Worm (Caenorhabditis elegans) whole organism, L4 larva: ENCODE results near the gene C09B8.4.

Experiments
- F26F4.8 ChIP-seq: fragments of 200-800 bp; sonication (Bioruptor generic); conservative IDR thresholded peaks from 2 replicates; pipeline ENCODE4 v1.3.6; 2022; ENCODE audit warnings: missing genetic modification characterization, missing compliant biosample characterization
- Y75B8A.6 ChIP-seq: fragments of 200-800 bp; sonication (Bioruptor generic); IDR thresholded peaks from 2 replicates; pipeline ENCODE4 v1.3.6; 2022; ENCODE audit warnings: missing genetic modification reagents, missing genetic modification characterization, missing compliant biosample characterization
- aha-1 ChIP-seq: fragments of 150-350 bp; peaks from one replicate; lab custom pipeline; 2014; ENCODE audit warnings: missing biosample characterization, missing genetic modification characterization
- attf-4 ChIP-seq: sonication (generic microtip); optimal IDR thresholded peaks from 3 replicates; lab custom pipeline; 2017; ENCODE audit warnings: missing biosample characterization, missing genetic modification characterization
- ceh-20 ChIP-seq: fragments of 200-800 bp; sonication (Bioruptor generic); IDR thresholded peaks from 2 replicates; pipeline ENCODE4 v1.3.6; 2022; ENCODE audit warnings: missing genetic modification reagents, missing genetic modification characterization, missing compliant biosample characterization
- ceh-82 ChIP-seq: sonication (generic microtip); optimal IDR thresholded peaks from 2 replicates; lab custom pipeline; 2017; ENCODE audit warnings: missing biosample characterization, missing genetic modification characterization
- ces-1 ChIP-seq: fragments of 150-350 bp; sonication (generic microtip); optimal IDR thresholded peaks from 4 replicates; lab custom pipeline; 2014; ENCODE audit warnings: missing biosample characterization, missing genetic modification reagents, missing genetic modification characterization
- cey-2 ChIP-seq: sonication (generic microtip); optimal IDR thresholded peaks from 3 replicates; lab custom pipeline; 2017; ENCODE audit warnings: missing genetic modification characterization, mild to moderate bottlenecking, missing compliant biosample characterization, antibody characterized with exemption, borderline replicate concordance; ENCODE audit not compliant: insufficient read depth
- daf-16 ChIP-seq, 3 experiments: sonication (generic microtip); optimal IDR thresholded peaks; 2 replicates each; lab custom pipeline; 2016 to 2017; ENCODE audit warnings: missing genetic modification characterization in 3 of 3, missing genetic modification reagents in 3 of 3, mild to moderate bottlenecking in 2 of 3, missing compliant biosample characterization in 2 of 3, missing biosample characterization in 1 of 3, moderate library complexity in 1 of 3
- dmd-6 ChIP-seq: fragments of 200-800 bp; sonication (Bioruptor generic); IDR thresholded peaks from 2 replicates; pipeline ENCODE4 v1.3.6; 2022; ENCODE audit warnings: missing genetic modification reagents, missing genetic modification characterization, missing compliant biosample characterization
- dpl-1 ChIP-seq: fragments of 150-350 bp; optimal IDR thresholded peaks from 2 replicates; lab custom pipeline; 2014; ENCODE audit warnings: missing biosample characterization, missing genetic modification reagents, missing genetic modification characterization
- duxl-1 ChIP-seq: sonication (generic microtip); optimal IDR thresholded peaks from 2 replicates; lab custom pipeline; 2016; ENCODE audit warnings: mild to moderate bottlenecking, missing genetic modification characterization, moderate library complexity, missing compliant biosample characterization; ENCODE audit not compliant: poor library complexity
- dve-1 ChIP-seq: sonication (generic microtip); optimal IDR thresholded peaks from 2 replicates; lab custom pipeline; 2017; ENCODE audit warnings: antibody characterized with exemption, mild to moderate bottlenecking, missing genetic modification characterization, missing compliant biosample characterization; ENCODE audit not compliant: insufficient read depth
- gei-8 ChIP-seq: fragments of 200-800 bp; sonication (Bioruptor generic); optimal IDR thresholded peaks from 2 replicates; lab custom pipeline; 2018; ENCODE audit warnings: mild to moderate bottlenecking, missing genetic modification characterization, missing compliant biosample characterization
- hlh-11 ChIP-seq: fragments of 200-800 bp; sonication (Bioruptor generic); optimal IDR thresholded peaks from 2 replicates; lab custom pipeline; 2018; ENCODE audit warnings: mild to moderate bottlenecking, missing genetic modification characterization, missing compliant biosample characterization
- hlh-30 ChIP-seq: sonication (generic microtip); optimal IDR thresholded peaks from 2 replicates; lab custom pipeline; 2017; ENCODE audit warnings: antibody characterized with exemption, mild to moderate bottlenecking, missing genetic modification characterization, missing compliant biosample characterization; ENCODE audit not compliant: insufficient read depth
- lin-13 ChIP-seq: fragments of 150-350 bp; optimal IDR thresholded peaks from 2 replicates; lab custom pipeline; 2014; ENCODE audit warnings: missing biosample characterization, missing genetic modification reagents, missing genetic modification characterization
- lin-29 ChIP-seq: fragments of 200-800 bp; sonication (Bioruptor generic); IDR thresholded peaks from 2 replicates; pipeline ENCODE4 v1.3.6; 2022; ENCODE audit warnings: missing genetic modification reagents, missing genetic modification characterization, missing compliant biosample characterization
- lsy-2 ChIP-seq, 2 experiments: fragments of 150-350 bp in 1 of 2; sonication (generic microtip) in 1 of 2; optimal IDR thresholded peaks; 2 replicates each; lab custom pipeline; 2014 to 2017; ENCODE audit warnings: missing biosample characterization in 2 of 2, missing genetic modification characterization in 2 of 2
- madf-5 ChIP-seq, 2 experiments: fragments of 200-800 bp; sonication (Bioruptor generic); IDR thresholded peaks; 2 replicates each; pipeline ENCODE4 v1.3.6; 2022; ENCODE audit warnings: missing compliant biosample characterization in 2 of 2, missing genetic modification characterization in 2 of 2
- madf-9 ChIP-seq: fragments of 200-800 bp; sonication (Bioruptor generic); conservative IDR thresholded peaks from 2 replicates; pipeline ENCODE4 v1.3.6; 2022; ENCODE audit warnings: missing genetic modification reagents, missing genetic modification characterization, missing compliant biosample characterization
- mdl-1 ChIP-seq, 2 experiments: fragments of 150-350 bp in 1 of 2; sonication (generic microtip) in 1 of 2; optimal IDR thresholded peaks; 2 replicates each; lab custom pipeline; 2014 to 2017; ENCODE audit warnings: missing biosample characterization in 2 of 2, missing genetic modification characterization in 2 of 2
- mep-1 ChIP-seq: fragments of 150-350 bp; sonication (generic microtip); optimal IDR thresholded peaks from 3 replicates; lab custom pipeline; 2014; ENCODE audit warnings: missing biosample characterization, missing genetic modification characterization
- mxl-2 ChIP-seq: fragments of 200-800 bp; sonication (Bioruptor generic); conservative IDR thresholded peaks from 2 replicates; pipeline ENCODE4 v1.3.6; 2022; ENCODE audit warnings: missing genetic modification reagents, missing genetic modification characterization, missing compliant biosample characterization
- nhr-10 ChIP-seq: fragments of 150-350 bp; optimal IDR thresholded peaks from 2 replicates; lab custom pipeline; 2014; ENCODE audit warnings: missing biosample characterization, missing genetic modification characterization
- nhr-102 ChIP-seq: sonication (generic microtip); optimal IDR thresholded peaks from 2 replicates; lab custom pipeline; 2016; ENCODE audit warnings: mild to moderate bottlenecking, missing genetic modification characterization, moderate library complexity, missing compliant biosample characterization
- nhr-28 ChIP-seq: fragments of 150-350 bp; optimal IDR thresholded peaks from 2 replicates; lab custom pipeline; 2014; ENCODE audit warnings: missing biosample characterization, missing genetic modification characterization
- nhr-48 ChIP-seq: sonication (generic microtip); optimal IDR thresholded peaks from 2 replicates; lab custom pipeline; 2016; ENCODE audit warnings: mild to moderate bottlenecking, missing genetic modification characterization, missing compliant biosample characterization
- nhr-6 ChIP-seq: fragments of 150-350 bp; optimal IDR thresholded peaks from 2 replicates; lab custom pipeline; 2014; ENCODE audit warnings: missing biosample characterization, missing genetic modification characterization
- pha-4 ChIP-seq, 2 experiments: fragments of 150-350 bp in 1 of 2; fragments of 200-800 bp in 1 of 2; sonication (Bioruptor generic) in 1 of 2; IDR thresholded peaks in 1 of 2; optimal IDR thresholded peaks in 1 of 2; 2 replicates each; pipeline versions ENCODE4 v1.3.6 to Lab custom; 2014 to 2022; ENCODE audit warnings: missing genetic modification characterization in 2 of 2, missing genetic modification reagents in 2 of 2, missing biosample characterization in 1 of 2, missing compliant biosample characterization in 1 of 2
- pqm-1 ChIP-seq: sonication (generic microtip); optimal IDR thresholded peaks from 2 replicates; lab custom pipeline; 2017; ENCODE audit warnings: missing biosample characterization, missing genetic modification characterization
- spr-3 ChIP-seq: fragments of 200-800 bp; sonication (Bioruptor generic); optimal IDR thresholded peaks from 2 replicates; lab custom pipeline; 2018; ENCODE audit warnings: mild to moderate bottlenecking, missing genetic modification characterization, missing compliant biosample characterization
- tag-97 ChIP-seq: fragments of 200-800 bp; sonication (Bioruptor generic); IDR thresholded peaks from 2 replicates; pipeline ENCODE4 v1.3.6; 2022; ENCODE audit warnings: missing genetic modification characterization, missing compliant biosample characterization
- unc-130 ChIP-seq: sonication (generic microtip); optimal IDR thresholded peaks from 2 replicates; lab custom pipeline; 2016; ENCODE audit warnings: missing genetic modification reagents, missing genetic modification characterization, missing compliant biosample characterization
- unc-62 ChIP-seq, 3 experiments: fragments of 150-350 bp in 1 of 3; sonication (generic microtip); optimal IDR thresholded peaks in 2 of 3; peaks in 1 of 3; 1 replicate in 1 of 3; 2 replicates in 2 of 3; lab custom pipeline; 2014 to 2017; ENCODE audit warnings: missing biosample characterization in 3 of 3, missing genetic modification characterization in 3 of 3, missing genetic modification reagents in 3 of 3, missing genotype in 1 of 3
- vab-7 ChIP-seq: fragments of 200-800 bp; sonication (Bioruptor generic); IDR thresholded peaks from 2 replicates; pipeline ENCODE4 v1.3.6; 2022; ENCODE audit warnings: missing genetic modification reagents, missing genetic modification characterization, missing compliant biosample characterization
- zfp-2 ChIP-seq: sonication (generic microtip); optimal IDR thresholded peaks from 2 replicates; lab custom pipeline; 2016; ENCODE audit warnings: mild to moderate bottlenecking, missing genetic modification characterization, missing compliant biosample characterization
- zip-11 ChIP-seq: fragments of 200-800 bp; sonication (Bioruptor generic); IDR thresholded peaks from 2 replicates; pipeline ENCODE4 v1.3.6; 2022; ENCODE audit warnings: missing genetic modification characterization, missing compliant biosample characterization
- ztf-7 ChIP-seq: fragments of 150-350 bp; optimal IDR thresholded peaks from 2 replicates; lab custom pipeline; 2014; ENCODE audit warnings: missing biosample characterization, missing genetic modification characterization

The C09B8.4 gene

ce11 chrX:6019886-6020469, at the start of gene C09B8.4:
TSS of gene C09B8.4 (minus strand) at chrX:6019936.
- no peak for TF ChIP-seq spr-3
- no peak for TF ChIP-seq vab-7 (GFP tag; lab: Robert Waterston, UW)
- no peak for TF ChIP-seq gei-8 (GFP tag; lab: Kevin White, UChicago)
- TF ChIP-seq dve-1 (tag; lab: Kevin White, UChicago) = peak; percentile 36
- TF ChIP-seq lsy-2 (tag; optimal IDR thresholded peaks at IDR 0.05; lab: Kevin White, UChicago) = no peak

DNA sequence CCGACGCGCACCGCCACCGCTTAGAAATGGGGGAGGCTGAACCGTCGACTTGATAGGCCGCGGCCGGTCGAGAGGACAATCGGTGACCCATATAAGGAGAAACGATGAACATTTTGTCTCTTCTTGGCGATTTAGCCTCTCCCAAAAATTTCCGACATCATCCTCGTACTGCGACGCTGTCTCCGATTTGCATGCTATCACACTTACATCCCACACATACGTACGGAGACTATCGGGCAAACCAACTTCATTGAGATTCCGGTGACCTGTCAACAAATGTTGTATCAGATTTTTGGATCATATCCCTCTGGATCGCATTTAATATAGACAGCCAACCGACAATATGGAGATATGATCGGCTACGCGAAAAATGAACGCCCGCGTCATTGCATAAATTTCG, 46.9 kb upstream of the C09B8.4 start:
- TF ChIP-seq nhr-10 (tag; lab: Kevin White, UChicago) (no peak), duxl-1 (tag; lab: Kevin White, UChicago) (no peak), madf-5 (GFP tag; IDR thresholded peaks at IDR 0.05; lab: Robert Waterston, UW) (no peak), ceh-20 (GFP tag; lab: Robert Waterston, UW) (no peak), tag-97 (GFP tag; lab: Robert Waterston, UW) (no peak), mxl-2 (GFP tag; lab: Robert Waterston, UW) (no peak), F26F4.8 (GFP tag; lab: Robert Waterston, UW) (no peak), zip-11 (GFP tag; lab: Robert Waterston, UW) (no peak), ces-1 (no peak), dpl-1 (GFP tag; lab: Kevin White, UChicago) (no peak), ceh-82 (tag; lab: Kevin White, UChicago) (no peak), madf-9 (GFP tag; lab: Robert Waterston, UW) (no peak), nhr-6 (no peak), pha-4 (GFP tag; IDR thresholded peaks at IDR 0.05; lab: Robert Waterston, UW) (no peak), pha-4 (tag; optimal IDR thresholded peaks at IDR 0.05; lab: Kevin White, UChicago) (no peak), cey-2 (tag; lab: Kevin White, UChicago) (no peak), Y75B8A.6 (GFP tag; lab: Robert Waterston, UW) (no peak), zfp-2 (tag; lab: Kevin White, UChicago) (no peak), lin-29 (GFP tag; lab: Robert Waterston, UW) (no peak)

DNA sequence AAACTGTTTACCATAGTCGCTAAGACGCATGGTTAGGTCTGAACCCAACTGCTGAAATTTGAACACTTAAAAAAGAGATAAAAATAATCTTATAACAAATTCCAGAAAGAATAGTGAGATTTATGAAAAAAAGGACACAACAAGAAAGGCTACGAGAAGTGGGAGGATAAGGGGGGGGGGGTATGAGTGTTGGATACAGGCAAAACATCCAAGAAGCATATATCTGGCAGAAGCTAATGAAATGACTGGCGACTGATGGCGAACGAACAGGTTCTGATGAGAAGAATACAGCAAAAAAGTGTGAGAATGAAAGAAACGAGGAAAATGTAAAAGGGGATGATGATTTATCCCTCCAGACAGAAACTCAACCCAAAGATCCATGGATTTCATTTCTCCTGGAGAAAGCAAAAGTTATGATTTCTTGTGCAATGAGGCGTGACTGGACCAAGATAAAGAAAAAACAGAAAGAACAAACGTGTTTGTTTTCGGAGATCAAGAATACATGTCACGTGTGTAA, 46.3 kb upstream of the C09B8.4 start, which contains the start of gene ptr-4:
TSS of gene ptr-4 (minus strand) at position 51 of the 517 bp plus-strand sequence.
- TF ChIP-seq unc-62 (GFP tag; optimal IDR thresholded peaks at IDR 0.05 in 1 of 2; lab: Kevin White, UChicago) (peak in 1 of 2 experiments; percentile 92), unc-62 (tag; optimal IDR thresholded peaks at IDR 0.05; lab: Kevin White, UChicago) (no peak), attf-4 (tag; lab: Kevin White, UChicago) (no peak)

ce11 chrX:6064385-6064784, 44.6 kb upstream of the C09B8.4 start:
- TF ChIP-seq hlh-30 (tag; lab: Kevin White, UChicago) = peak; percentile 9
- no peak for TF ChIP-seq zfp-2 (tag; lab: Kevin White, UChicago)
- TF ChIP-seq hlh-11 (tag; lab: Kevin White, UChicago) = peak; percentile 25
- peak in 1 of 2 experiments; percentile 23 for TF ChIP-seq mdl-1 (tag; optimal IDR thresholded peaks at IDR 0.05; lab: Kevin White, UChicago)
- TF ChIP-seq, all 104 proteins: peak for 3

ce11 chrX:6059163-6059782, 39.5 kb upstream of the C09B8.4 start:
- TF ChIP-seq nhr-28 (tag; lab: Kevin White, UChicago) (peak; percentile 47), cey-2 (tag; lab: Kevin White, UChicago) (no peak), unc-130 (GFP tag; lab: Kevin White, UChicago) (no peak), nhr-102 (peak; percentile 20), vab-7 (GFP tag; lab: Robert Waterston, UW) (no peak), nhr-48 (tag; lab: Kevin White, UChicago) (peak; percentile 77), dmd-6 (GFP tag; lab: Robert Waterston, UW) (peak; percentile 55), nhr-10 (tag; lab: Kevin White, UChicago) (peak; percentile 49), pqm-1 (tag; lab: Kevin White, UChicago) (peak; percentile 51), daf-16 (GFP tag; optimal IDR thresholded peaks at IDR 0.05; lab: Kevin White, UChicago) (no peak), daf-16 (tag; optimal IDR thresholded peaks at IDR 0.05; lab: Kevin White, UChicago) (peak; percentile 88), lin-13 (GFP tag; lab: Kevin White, UChicago) (no peak), ztf-7 (tag; lab: Kevin White, UChicago) (peak; percentile 91), aha-1 (peak; percentile 94), F26F4.8 (GFP tag; lab: Robert Waterston, UW) (no peak), dve-1 (tag; lab: Kevin White, UChicago) (peak; percentile 72), mep-1 (peak; percentile 12)
